Worm (Caenorhabditis elegans) whole organism, mixed stage, embryonic: ENCODE measurements around the gene F19H8.2.

Experiments used
- blmp-1 ChIP-seq: fragments of 150-350 bp; optimal IDR thresholded peaks from 2 replicates; lab custom pipeline; 2014; ENCODE audit warnings: missing biosample characterization, missing genetic modification characterization
- elt-1 ChIP-seq: sonication (generic microtip); optimal IDR thresholded peaks from 2 replicates; lab custom pipeline; 2017; ENCODE audit warnings: missing genetic modification characterization, mild to moderate bottlenecking, missing compliant biosample characterization, antibody characterized with exemption, moderate library complexity, borderline replicate concordance; ENCODE audit not compliant: insufficient read depth
- lin-13 ChIP-seq: fragments of 150-350 bp; optimal IDR thresholded peaks from 2 replicates; lab custom pipeline; 2014; ENCODE audit warnings: missing biosample characterization, missing genetic modification characterization
- mab-5 ChIP-seq: fragments of 150-350 bp; optimal IDR thresholded peaks from 2 replicates; lab custom pipeline; 2014; ENCODE audit warnings: missing biosample characterization, missing genetic modification characterization
- mep-1 ChIP-seq: fragments of 150-350 bp; optimal IDR thresholded peaks from 2 replicates; lab custom pipeline; 2017; ENCODE audit warnings: missing biosample characterization, missing genetic modification reagents, missing genetic modification characterization, inconsistent platforms
- nhr-12 ChIP-seq: fragments of 150-350 bp; optimal IDR thresholded peaks from 2 replicates; lab custom pipeline; 2014; ENCODE audit warnings: missing biosample characterization, missing genetic modification characterization
- nhr-28 ChIP-seq: fragments of 150-350 bp; optimal IDR thresholded peaks from 2 replicates; lab custom pipeline; 2014; ENCODE audit warnings: missing biosample characterization, missing genetic modification characterization
- nhr-76 ChIP-seq: sonication (generic microtip); optimal IDR thresholded peaks from 2 replicates; lab custom pipeline; 2017; ENCODE audit warnings: missing biosample characterization, missing genetic modification characterization
- pha-4 ChIP-seq: fragments of 150-350 bp; optimal IDR thresholded peaks from 2 replicates; lab custom pipeline; 2018; ENCODE audit warnings: missing biosample characterization, missing genetic modification reagents, missing genetic modification characterization
- sem-2 ChIP-seq: fragments of 200-800 bp; sonication (Bioruptor generic); optimal IDR thresholded peaks from 2 replicates; lab custom pipeline; 2018; ENCODE audit warnings: mild to moderate bottlenecking, missing genetic modification characterization, missing compliant biosample characterization
- snpc-4 ChIP-seq: fragments of 150-350 bp; optimal IDR thresholded peaks from 2 replicates; lab custom pipeline; 2014; ENCODE audit warnings: missing biosample characterization, missing genetic modification characterization
- unc-39 ChIP-seq: fragments of 150-350 bp; optimal IDR thresholded peaks from 2 replicates; lab custom pipeline; 2014; ENCODE audit warnings: missing biosample characterization, missing genetic modification characterization
- unc-62 ChIP-seq: fragments of 150-350 bp; optimal IDR thresholded peaks from 2 replicates; lab custom pipeline; 2014; ENCODE audit warnings: missing biosample characterization, missing genetic modification reagents, missing genetic modification characterization
- ztf-11 ChIP-seq: fragments of 150-350 bp; optimal IDR thresholded peaks from 2 replicates; lab custom pipeline; 2014; ENCODE audit warnings: missing biosample characterization, missing genetic modification characterization

ce11 chrII:14626883-14627282 lies 21.2 kb upstream of the F19H8.2 start:
- no peak for TF ChIP-seq snpc-4 (tag; lab: Kevin White, UChicago)
- TF ChIP-seq mab-5 (tag; lab: Kevin White, UChicago) = no peak
- no peak for TF ChIP-seq pha-4 (tag; lab: Kevin White, UChicago)
- no peak for TF ChIP-seq lin-13 (tag; lab: Kevin White, UChicago)
- TF ChIP-seq unc-39 = no peak
- no peak for TF ChIP-seq sem-2 (GFP tag; lab: Kevin White, UChicago)
- TF ChIP-seq blmp-1 (tag; lab: Kevin White, UChicago) = peak; percentile 7
- no peak for TF ChIP-seq ztf-11 (tag; lab: Kevin White, UChicago)
- TF ChIP-seq mep-1 = no peak
- no peak for TF ChIP-seq nhr-12
- no peak for TF ChIP-seq nhr-28 (tag; lab: Kevin White, UChicago)
- TF ChIP-seq unc-62 (GFP tag; lab: Kevin White, UChicago) = no peak
- TF ChIP-seq elt-1 (tag; lab: Kevin White, UChicago) = no peak
- TF ChIP-seq nhr-76 (tag; lab: Kevin White, UChicago) = no peak
